Worm (Caenorhabditis elegans): ENCODE measurements around the gene twk-14.

ce11 chrV:12412321-12412720 lies 16.8 kb upstream of the twk-14 start:
- TF ChIP-seq flt-1 (GFP tag; IDR thresholded peaks at IDR 0.05) (no peak), tab-1 (GFP tag; IDR thresholded peaks at IDR 0.05) (no peak)
